Fruit fly (Drosophila melanogaster) whole organism, wandering third instar larva: ENCODE data around the gene Ilk.

Source experiments
- OdsH ChIP-seq: fragments of 200-800 bp; sonication (Bioruptor generic); optimal IDR thresholded peaks from 2 replicates; lab custom pipeline; 2016; ENCODE audit warnings: missing biosample characterization, mild to moderate bottlenecking, missing genetic modification characterization
- Vsx2 ChIP-seq: fragments of 200-300, 225-300 bp; sonication (Bioruptor generic); optimal IDR thresholded peaks from 2 replicates; lab custom pipeline; 2018; ENCODE audit warnings: missing biosample characterization, missing genetic modification characterization; ENCODE audit not compliant: partially characterized antibody
- h ChIP-seq: fragments of 200-800 bp; sonication (Bioruptor generic); optimal IDR thresholded peaks from 3 replicates; lab custom pipeline; 2016; ENCODE audit warnings: missing biosample characterization, mild to moderate bottlenecking, missing genetic modification characterization
- lola ChIP-seq: fragments of >200 bp; optimal IDR thresholded peaks from 2 replicates; lab custom pipeline; 2017; ENCODE audit warnings: missing biosample characterization, missing genetic modification characterization
- pan ChIP-seq: fragments of >200 bp; optimal IDR thresholded peaks from 2 replicates; lab custom pipeline; 2017
- sv ChIP-seq: fragments of 200-800 bp; sonication (Bioruptor generic); optimal IDR thresholded peaks from 3 replicates; lab custom pipeline; 2016; ENCODE audit warnings: missing biosample characterization, missing genetic modification characterization

DNA sequence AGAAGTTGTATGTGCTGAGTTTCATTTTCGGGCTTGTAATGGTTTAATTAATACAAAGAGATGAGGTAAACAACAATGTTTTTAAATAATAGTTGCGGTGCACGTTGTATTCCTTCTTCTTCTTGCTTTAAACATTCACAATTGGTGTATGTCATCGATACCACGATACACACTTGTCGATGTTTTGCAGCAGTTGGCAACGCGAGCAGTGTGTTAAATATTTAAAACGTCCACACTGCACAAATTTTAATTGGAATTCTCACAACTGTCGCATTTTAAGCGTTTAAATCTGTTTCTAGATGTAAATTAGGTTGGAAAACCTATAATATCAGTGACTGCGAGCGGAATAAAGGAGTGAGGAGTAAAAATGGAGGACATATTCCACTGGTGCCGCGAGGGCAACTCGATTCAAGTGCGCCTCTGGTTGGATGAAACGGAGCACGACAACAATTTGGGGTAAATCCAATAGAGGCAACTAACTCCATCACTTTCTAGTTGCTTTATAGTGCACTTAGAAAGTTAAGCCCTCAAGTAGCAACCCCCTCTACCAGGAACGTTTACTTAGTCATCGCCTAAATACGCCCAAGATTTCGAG lies at the start of gene Ilk, which contains the start of gene Trmt112:
- no peak for TF ChIP-seq OdsH (GFP tag; lab: Kevin White, UChicago)
- no peak for TF ChIP-seq pan (lab: Kevin White, UChicago)
- TF ChIP-seq sv (GFP tag; lab: Kevin White, UChicago), result no peak
- no peak for TF ChIP-seq lola (GFP tag; lab: Kevin White, UChicago)
- TF ChIP-seq h, result no peak
- no peak for TF ChIP-seq Vsx2
